Fruit fly (Drosophila melanogaster) whole organism, embryonic: Measurements from ENCODE around the gene CG10863.

Experiments used
- CG10209 ChIP-seq: fragments of 200-800 bp; sonication (Bioruptor generic); optimal IDR thresholded peaks from 3 replicates; lab custom pipeline; 2017; ENCODE audit warnings: missing biosample characterization, mild to moderate bottlenecking, missing genetic modification characterization, missing genetic modification reagents
- CG13424 ChIP-seq: fragments of 200-800 bp; sonication (Bioruptor generic); optimal IDR thresholded peaks from 2 replicates; lab custom pipeline; 2019; ENCODE audit warnings: missing biosample characterization, mild to moderate bottlenecking, missing genetic modification characterization, moderate library complexity
- CG14667 ChIP-seq: fragments of 200-800 bp; sonication (Bioruptor generic); IDR thresholded peaks from 2 replicates; pipeline ENCODE4 v1.3.6; 2022; ENCODE audit warnings: missing biosample characterization, missing genetic modification characterization
- CG15073 ChIP-seq: fragments of 200-800 bp; sonication (Bioruptor generic); optimal IDR thresholded peaks from 2 replicates; lab custom pipeline; 2016; ENCODE audit warnings: missing biosample characterization, missing genetic modification characterization
- CG15514 ChIP-seq: fragments of 200-800 bp; sonication (Bioruptor generic); optimal IDR thresholded peaks from 3 replicates; lab custom pipeline; 2017; ENCODE audit warnings: missing biosample characterization, missing genetic modification characterization, mild to moderate bottlenecking, moderate library complexity, missing genetic modification reagents
- CG15696 ChIP-seq: fragments of 200-800 bp; sonication (Bioruptor generic); optimal IDR thresholded peaks from 2 replicates; lab custom pipeline; 2019; ENCODE audit warnings: missing biosample characterization, mild to moderate bottlenecking, missing genetic modification characterization, moderate library complexity
- CG16779 ChIP-seq: fragments of 200-800 bp; sonication (Bioruptor generic); IDR thresholded peaks from 2 replicates; pipeline ENCODE4 v1.3.6; 2022; ENCODE audit warnings: missing biosample characterization, missing genetic modification characterization
- CG17186 ChIP-seq: fragments of 200-800 bp; sonication (Bioruptor generic); optimal IDR thresholded peaks from 3 replicates; lab custom pipeline; 2017; ENCODE audit warnings: missing biosample characterization, missing genetic modification reagents, missing genetic modification characterization
- CG2129 ChIP-seq: fragments of 200-800 bp; sonication (Bioruptor generic); IDR thresholded peaks from 2 replicates; pipeline ENCODE4 v1.3.6; 2022; ENCODE audit warnings: missing biosample characterization, missing genetic modification characterization; ENCODE audit not compliant: partially characterized antibody
- CG2875 ChIP-seq: fragments of 200-800 bp; sonication (Bioruptor generic); optimal IDR thresholded peaks from 2 replicates; lab custom pipeline; 2017; ENCODE audit warnings: missing biosample characterization, mild to moderate bottlenecking, missing genetic modification characterization, missing genetic modification reagents
- CG31224 ChIP-seq: fragments of 200-800 bp; sonication (Bioruptor generic); IDR thresholded peaks from 2 replicates; pipeline ENCODE4 v1.3.6; 2022; ENCODE audit warnings: missing biosample characterization, missing genetic modification characterization
- CG31365 ChIP-seq: fragments of 200-800 bp; sonication (Bioruptor generic); optimal IDR thresholded peaks from 2 replicates; lab custom pipeline; 2018; ENCODE audit warnings: missing biosample characterization, mild to moderate bottlenecking, missing genetic modification characterization
- CG42726 ChIP-seq: fragments of 200-800 bp; sonication (Bioruptor generic); IDR thresholded peaks from 2 replicates; pipeline ENCODE4 v1.3.6; 2022; ENCODE audit warnings: missing biosample characterization, missing genetic modification characterization; ENCODE audit not compliant: partially characterized antibody
- CG7271 ChIP-seq: fragments of 200-800 bp; sonication (Bioruptor generic); optimal IDR thresholded peaks from 2 replicates; lab custom pipeline; 2018; ENCODE audit warnings: missing biosample characterization, mild to moderate bottlenecking, missing genetic modification characterization, moderate library complexity
- CG7839 ChIP-seq: fragments of 200-800 bp; sonication (Bioruptor generic); optimal IDR thresholded peaks from 3 replicates; lab custom pipeline; 2018; ENCODE audit warnings: missing biosample characterization, mild to moderate bottlenecking, missing genetic modification characterization, moderate library complexity
- CG7963 ChIP-seq: fragments of 200-800 bp; sonication (Bioruptor generic); IDR thresholded peaks from 3 replicates; pipeline ENCODE4 v1.3.6; 2022; ENCODE audit warnings: missing biosample characterization, missing genetic modification characterization; ENCODE audit not compliant: partially characterized antibody
- CG8281 ChIP-seq: fragments of 200-800 bp; sonication (Bioruptor generic); optimal IDR thresholded peaks from 2 replicates; lab custom pipeline; 2018; ENCODE audit warnings: missing biosample characterization, mild to moderate bottlenecking, missing genetic modification characterization, moderate library complexity
- CkIIα-i1 ChIP-seq: fragments of 200-800 bp; sonication (Bioruptor generic); IDR thresholded peaks from 2 replicates; pipeline ENCODE4 v1.3.6; 2022; ENCODE audit warnings: missing biosample characterization, missing genetic modification characterization
- Dad ChIP-seq: fragments of 200-800 bp; sonication (Bioruptor generic); optimal IDR thresholded peaks from 3 replicates; lab custom pipeline; 2016; ENCODE audit warnings: missing biosample characterization, missing genetic modification characterization
- Dfd ChIP-seq, 2 experiments: fragments of >200 bp; optimal IDR thresholded peaks; 2 replicates each; lab custom pipeline; 2017; ENCODE audit warnings: missing biosample characterization in 2 of 2, missing genetic modification characterization in 2 of 2
- Dip2 ChIP-seq: fragments of 200-800 bp; sonication (Bioruptor generic); IDR thresholded peaks from 2 replicates; pipeline ENCODE4 v1.3.6; 2022; ENCODE audit warnings: missing biosample characterization, missing genetic modification characterization
- Dref ChIP-seq: fragments of 200-800 bp; sonication (Bioruptor generic); IDR thresholded peaks from 2 replicates; pipeline ENCODE4 v1.3.6; 2022; ENCODE audit warnings: missing biosample characterization, missing genetic modification characterization
- Drgx ChIP-seq: fragments of 200-800 bp; sonication (Bioruptor generic); IDR thresholded peaks from 2 replicates; pipeline ENCODE4 v1.3.6; 2022; ENCODE audit warnings: missing biosample characterization, missing genetic modification characterization
- HHEX ChIP-seq: fragments of 200-800 bp; sonication (Bioruptor generic); optimal IDR thresholded peaks from 3 replicates; lab custom pipeline; 2017; ENCODE audit warnings: missing biosample characterization, mild to moderate bottlenecking, missing genetic modification characterization, missing genetic modification reagents
- Jarid2 ChIP-seq: fragments of 200-800 bp; sonication (Bioruptor generic); optimal IDR thresholded peaks from 3 replicates; lab custom pipeline; 2017; ENCODE audit warnings: mild to moderate bottlenecking, missing biosample characterization, missing genetic modification reagents, missing genetic modification characterization
- NK7.1 ChIP-seq: fragments of 200-800 bp; sonication (Bioruptor generic); optimal IDR thresholded peaks from 3 replicates; lab custom pipeline; 2016; ENCODE audit warnings: missing biosample characterization, missing genetic modification characterization
- Nf-YB ChIP-seq: fragments of 200-800 bp; sonication (Bioruptor generic); optimal IDR thresholded peaks from 3 replicates; lab custom pipeline; 2019; ENCODE audit warnings: missing biosample characterization, mild to moderate bottlenecking, missing genetic modification characterization, moderate library complexity
- Taf1 ChIP-seq: fragments of 200-800 bp; sonication (Bioruptor generic); IDR thresholded peaks from 2 replicates; pipeline ENCODE4 v1.3.6; 2022; ENCODE audit warnings: missing biosample characterization, missing genetic modification characterization
- ato ChIP-seq: fragments of 200-800 bp; sonication (Bioruptor generic); IDR thresholded peaks from 2 replicates; pipeline ENCODE4 v1.3.6; 2022; ENCODE audit warnings: missing biosample characterization, missing genetic modification characterization; ENCODE audit not compliant: partially characterized antibody
- bbx ChIP-seq: fragments of 200-800 bp; sonication (Bioruptor generic); IDR thresholded peaks from 2 replicates; pipeline ENCODE4 v1.3.6; 2022; ENCODE audit warnings: missing biosample characterization, missing genetic modification characterization; ENCODE audit not compliant: partially characterized antibody
- bowl ChIP-seq: fragments of 200-800 bp; sonication (Bioruptor generic); IDR thresholded peaks from 2 replicates; pipeline ENCODE4 v1.3.6; 2022; ENCODE audit warnings: missing biosample characterization, missing genetic modification characterization
- cad ChIP-seq: fragments of >200 bp; optimal IDR thresholded peaks from 2 replicates; lab custom pipeline; 2017; ENCODE audit warnings: missing biosample characterization, missing genetic modification characterization
- cas ChIP-seq: fragments of 200-800 bp; sonication (Bioruptor generic); IDR thresholded peaks from 2 replicates; pipeline ENCODE4 v1.3.6; 2022; ENCODE audit warnings: missing biosample characterization, missing genetic modification characterization
- dimm ChIP-seq: fragments of 200-800 bp; sonication (Bioruptor generic); IDR thresholded peaks from 2 replicates; pipeline ENCODE4 v1.3.6; 2022; ENCODE audit warnings: missing biosample characterization, missing genetic modification characterization
- dm ChIP-seq: fragments of 200-800 bp; sonication (Bioruptor generic); optimal IDR thresholded peaks from 3 replicates; lab custom pipeline; 2016; ENCODE audit warnings: missing biosample characterization, missing genetic modification characterization
- esg ChIP-seq: fragments of 200-800 bp; sonication (Bioruptor generic); conservative IDR thresholded peaks from 2 replicates; pipeline ENCODE4 v1.3.6; 2022; ENCODE audit warnings: missing biosample characterization, missing genetic modification characterization
- gcm ChIP-seq: fragments of 200-800 bp; sonication (Bioruptor generic); optimal IDR thresholded peaks from 2 replicates; lab custom pipeline; 2019; ENCODE audit warnings: missing biosample characterization, mild to moderate bottlenecking, missing genetic modification characterization, moderate library complexity
- gsb-n ChIP-seq: fragments of 200-800 bp; sonication (Bioruptor generic); optimal IDR thresholded peaks from 3 replicates; lab custom pipeline; 2018; ENCODE audit warnings: missing biosample characterization, mild to moderate bottlenecking, missing genetic modification characterization
- lbe ChIP-seq: fragments of 200-800 bp; sonication (Bioruptor generic); optimal IDR thresholded peaks from 2 replicates; lab custom pipeline; 2016; ENCODE audit warnings: missing biosample characterization, mild to moderate bottlenecking, missing genetic modification characterization
- lov ChIP-seq, 2 experiments: fragments of 200-800 bp in 1 of 2; fragments of >200 bp in 1 of 2; sonication (Bioruptor generic) in 1 of 2; IDR thresholded peaks in 1 of 2; optimal IDR thresholded peaks in 1 of 2; 2 replicates in 1 of 2; 3 replicates in 1 of 2; pipeline versions ENCODE4 v1.3.6 to Lab custom; 2017 to 2022; ENCODE audit warnings: missing biosample characterization in 1 of 2, missing genetic modification characterization in 1 of 2
- oc ChIP-seq: fragments of 200-800 bp; sonication (Bioruptor generic); optimal IDR thresholded peaks from 2 replicates; lab custom pipeline; 2018; ENCODE audit warnings: missing biosample characterization, mild to moderate bottlenecking, missing genetic modification characterization, moderate library complexity
- odd ChIP-seq: fragments of 200-800 bp; sonication (Bioruptor generic); optimal IDR thresholded peaks from 2 replicates; lab custom pipeline; 2017; ENCODE audit warnings: missing biosample characterization, mild to moderate bottlenecking, missing genetic modification characterization
- sd ChIP-seq: fragments of 200-800 bp; sonication (Bioruptor generic); optimal IDR thresholded peaks from 3 replicates; lab custom pipeline; 2018; ENCODE audit warnings: missing biosample characterization, mild to moderate bottlenecking, missing genetic modification characterization, moderate library complexity
- sim ChIP-seq: fragments of 200-800 bp; sonication (Bioruptor generic); IDR thresholded peaks from 2 replicates; pipeline ENCODE4 v1.3.6; 2022; ENCODE audit warnings: missing biosample characterization, missing genetic modification characterization
- slbo ChIP-seq: fragments of 200-800 bp; sonication (Bioruptor generic); IDR thresholded peaks from 2 replicates; pipeline ENCODE4 v1.3.6; 2022; ENCODE audit warnings: missing biosample characterization, missing genetic modification characterization
- slp2 ChIP-seq: fragments of 200-800 bp; sonication (Bioruptor generic); optimal IDR thresholded peaks from 2 replicates; lab custom pipeline; 2016; ENCODE audit warnings: missing biosample characterization, missing genetic modification characterization
- tin ChIP-seq: fragments of 200-800 bp; sonication (Bioruptor generic); optimal IDR thresholded peaks from 3 replicates; lab custom pipeline; 2016; ENCODE audit warnings: missing biosample characterization, missing genetic modification characterization
- unpg ChIP-seq: fragments of 200-800 bp; sonication (Bioruptor generic); optimal IDR thresholded peaks from 3 replicates; lab custom pipeline; 2018; ENCODE audit warnings: missing biosample characterization, mild to moderate bottlenecking, missing genetic modification characterization, moderate library complexity

CG10863 gene

DNA sequence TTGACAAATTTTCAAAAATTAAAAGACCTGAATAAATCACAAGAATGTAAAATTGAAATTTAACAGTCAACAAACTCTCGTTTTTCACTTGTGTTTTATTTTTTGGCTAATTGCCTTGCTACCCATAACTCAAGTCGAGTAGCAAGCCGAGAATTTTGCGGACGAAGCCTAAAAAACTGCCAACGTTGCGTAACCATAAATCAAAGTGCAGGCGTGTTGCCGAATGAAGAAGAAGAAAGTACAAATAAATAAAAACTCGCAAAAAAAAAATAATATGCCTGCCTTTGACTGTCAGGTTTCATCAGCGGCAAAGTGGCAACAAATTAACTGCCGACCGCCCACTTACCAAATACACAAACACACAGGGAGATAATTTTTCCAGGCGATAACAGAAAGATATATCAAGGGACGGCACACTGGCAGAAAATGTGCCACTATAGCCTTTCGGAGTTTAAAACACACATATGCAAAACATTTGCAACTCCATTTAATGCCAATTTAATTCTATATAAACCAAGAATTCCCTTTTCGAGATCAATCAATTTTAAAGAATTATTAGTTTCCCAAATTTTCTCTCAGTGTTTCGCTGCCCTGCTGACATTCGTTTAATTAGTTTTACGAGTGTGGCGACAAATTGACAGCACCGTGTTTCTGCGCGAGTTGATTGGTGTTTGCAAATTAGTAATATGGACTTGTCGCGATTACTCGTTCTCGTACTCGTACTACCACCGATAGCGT, 13.9 kb downstream of the CG10863 start (continued):
- TF ChIP-seq CG15696 (tag; lab: Kevin White, UChicago) (peak; percentile 50), CG31365 (tag; lab: Kevin White, UChicago) (peak; percentile 51), Drgx (peak; percentile 69), CG2875 (GFP tag; lab: Kevin White, UChicago) (peak; percentile 25), CG8281 (no peak), CG15514 (peak; percentile 83), oc (tag; lab: Kevin White, UChicago) (no peak), CG15073 (GFP tag; lab: Kevin White, UChicago) (no peak), lbe (GFP tag; lab: Kevin White, UChicago) (peak; percentile 87), gsb-n (tag; lab: Kevin White, UChicago) (no peak), CkIIα-i1 (peak; percentile 79), Dip2 (GFP tag; lab: Robert Waterston, UW) (no peak), CG2129 (GFP tag; lab: Robert Waterston, UW) (no peak), lov (optimal IDR thresholded peaks at IDR 0.05; lab: Kevin White, UChicago) (no peak), lov (GFP tag; IDR thresholded peaks at IDR 0.05; lab: Robert Waterston, UW) (no peak), Dfd (GFP tag; optimal IDR thresholded peaks at IDR 0.05; lab: Kevin White, UChicago) (no peak), esg (GFP tag; lab: Robert Waterston, UW) (peak; percentile 78), Dref (no peak), bowl (GFP tag; lab: Robert Waterston, UW) (peak; percentile 83), CG13424 (tag; lab: Kevin White, UChicago) (peak; percentile 90), CG16779 (GFP tag; lab: Robert Waterston, UW) (peak; percentile 80), dimm (GFP tag; lab: Robert Waterston, UW) (peak; percentile 47; the same call in 1 of the 2 replicates), NK7.1 (GFP tag; lab: Kevin White, UChicago) (peak; percentile 55), slbo (GFP tag; lab: Robert Waterston, UW) (peak; percentile 97), Nf-YB (peak; percentile 59), odd (GFP tag; lab: Kevin White, UChicago) (peak; percentile 64), tin (GFP tag; lab: Kevin White, UChicago) (peak; percentile 69), sd (tag; lab: Kevin White, UChicago) (peak; percentile 53), CG31224 (peak; percentile 87), HHEX (peak; percentile 87), Dad (peak; percentile 72), CG10209 (GFP tag; lab: Kevin White, UChicago) (peak; percentile 88), CG42726 (GFP tag; lab: Robert Waterston, UW) (no peak), cad (GFP tag; lab: Kevin White, UChicago) (no peak), Jarid2 (GFP tag; lab: Kevin White, UChicago) (peak; percentile 64), ato (GFP tag; lab: Robert Waterston, UW) (no peak), dm (GFP tag; lab: Kevin White, UChicago) (peak; percentile 63), Taf1 (GFP tag; lab: Robert Waterston, UW) (peak; percentile 91), unpg (GFP tag; lab: Kevin White, UChicago) (peak; percentile 85), CG7839 (tag; lab: Kevin White, UChicago) (peak; percentile 91), slp2 (peak; percentile 66), bbx (GFP tag; lab: Robert Waterston, UW) (no peak), CG7963 (no peak), gcm (GFP tag; lab: Kevin White, UChicago) (no peak), CG14667 (GFP tag; lab: Robert Waterston, UW) (peak; percentile 73), CG7271 (no peak), sim (GFP tag; lab: Robert Waterston, UW) (no peak; the same call in 1 of the 2 replicates), cas (GFP tag; lab: Robert Waterston, UW) (peak; percentile 81), CG17186 (GFP tag; lab: Kevin White, UChicago) (no peak)
